Fruit fly (Drosophila melanogaster) whole organism, embryonic: ENCODE measurements around the gene Hsp22.
A peak's percentile ranks its signal among the peaks of the same experiment; 100 is the strongest.

ENCODE experiments used
- Atf3 ChIP-seq: fragments of 200-800 bp; sonication (Bioruptor generic); optimal IDR thresholded peaks from 3 replicates; lab custom pipeline; 2016; ENCODE audit warnings: missing biosample characterization, missing genetic modification characterization
- BtbVII ChIP-seq: fragments of 200-800 bp; sonication (Bioruptor generic); optimal IDR thresholded peaks from 3 replicates; lab custom pipeline; 2017; ENCODE audit warnings: missing biosample characterization, mild to moderate bottlenecking, missing genetic modification characterization
- CG10543 ChIP-seq: fragments of 200-800 bp; sonication (Bioruptor generic); optimal IDR thresholded peaks from 3 replicates; lab custom pipeline; 2017; ENCODE audit warnings: missing biosample characterization, mild to moderate bottlenecking, missing genetic modification characterization, moderate library complexity
- CG12155 ChIP-seq: fragments of 200-800 bp; sonication (Bioruptor generic); optimal IDR thresholded peaks from 3 replicates; lab custom pipeline; 2016; ENCODE audit warnings: missing biosample characterization, missing genetic modification characterization
- CG14050 ChIP-seq: fragments of 200-800 bp; sonication (Bioruptor generic); IDR thresholded peaks from 3 replicates; pipeline ENCODE4 v1.3.6; 2022; ENCODE audit warnings: missing biosample characterization, missing genetic modification characterization
- CG15269 ChIP-seq: fragments of 200-800 bp; sonication (Bioruptor generic); optimal IDR thresholded peaks from 2 replicates; lab custom pipeline; 2018; ENCODE audit warnings: missing biosample characterization, mild to moderate bottlenecking, missing genetic modification characterization, moderate library complexity
- CG15514 ChIP-seq: fragments of 200-800 bp; sonication (Bioruptor generic); optimal IDR thresholded peaks from 3 replicates; lab custom pipeline; 2017; ENCODE audit warnings: missing biosample characterization, missing genetic modification characterization, mild to moderate bottlenecking, moderate library complexity, missing genetic modification reagents
- CG17359 ChIP-seq: fragments of 200-800 bp; sonication (Bioruptor generic); optimal IDR thresholded peaks from 3 replicates; lab custom pipeline; 2018; ENCODE audit warnings: missing biosample characterization, mild to moderate bottlenecking, missing genetic modification characterization, moderate library complexity
- CG17361 ChIP-seq: fragments of 200-800 bp; sonication (Bioruptor generic); IDR thresholded peaks from 3 replicates; pipeline ENCODE4 v1.3.6; 2022; ENCODE audit warnings: missing biosample characterization, missing genetic modification characterization
- CG17385 ChIP-seq: fragments of 200-800 bp; sonication (Bioruptor generic); optimal IDR thresholded peaks from 3 replicates; lab custom pipeline; 2018; ENCODE audit warnings: missing biosample characterization, mild to moderate bottlenecking, missing genetic modification characterization
- CG2199 ChIP-seq: fragments of 200-800 bp; sonication (Bioruptor generic); IDR thresholded peaks from 3 replicates; pipeline ENCODE4 v1.3.6; 2022; ENCODE audit warnings: missing biosample characterization, missing genetic modification characterization
- CG2678 ChIP-seq: fragments of 200-800 bp; sonication (Bioruptor generic); optimal IDR thresholded peaks from 3 replicates; lab custom pipeline; 2019; ENCODE audit warnings: missing biosample characterization, mild to moderate bottlenecking, missing genetic modification characterization, moderate library complexity
- CG2712 ChIP-seq: fragments of 200-800 bp; optimal IDR thresholded peaks from 3 replicates; lab custom pipeline; 2019; ENCODE audit warnings: missing biosample characterization, mild to moderate bottlenecking, missing genetic modification characterization, moderate library complexity
- CG3281 ChIP-seq: fragments of 200-800 bp; sonication (Bioruptor generic); optimal IDR thresholded peaks from 3 replicates; lab custom pipeline; 2017; ENCODE audit warnings: missing biosample characterization, mild to moderate bottlenecking, missing genetic modification characterization
- CG43689 ChIP-seq: fragments of 200-800 bp; sonication (Bioruptor generic); IDR thresholded peaks from 2 replicates; pipeline ENCODE4 v1.3.6; 2022; ENCODE audit warnings: missing biosample characterization, missing genetic modification characterization
- CG6254 ChIP-seq: fragments of 200-800 bp; sonication (Bioruptor generic); optimal IDR thresholded peaks from 3 replicates; lab custom pipeline; 2017; ENCODE audit warnings: mild to moderate bottlenecking, missing biosample characterization, missing genetic modification reagents, missing genetic modification characterization
- CG6854 ChIP-seq: fragments of 200-800 bp; sonication (Bioruptor generic); optimal IDR thresholded peaks from 3 replicates; lab custom pipeline; 2017; ENCODE audit warnings: missing biosample characterization, mild to moderate bottlenecking, missing genetic modification characterization
- CG7928 ChIP-seq: fragments of 200-800 bp; sonication (Bioruptor generic); optimal IDR thresholded peaks from 2 replicates; lab custom pipeline; 2017; ENCODE audit warnings: missing biosample characterization, mild to moderate bottlenecking, missing genetic modification characterization
- CG9437 ChIP-seq: fragments of 200-800 bp; sonication (Bioruptor generic); optimal IDR thresholded peaks from 2 replicates; lab custom pipeline; 2018; ENCODE audit warnings: missing biosample characterization, mild to moderate bottlenecking, missing genetic modification characterization
- CG9609 ChIP-seq: fragments of 200-800 bp; sonication (Bioruptor generic); optimal IDR thresholded peaks from 3 replicates; lab custom pipeline; 2016; ENCODE audit warnings: missing biosample characterization, missing genetic modification characterization
- CHES-1-like ChIP-seq: fragments of 200-800 bp; sonication (Bioruptor generic); optimal IDR thresholded peaks from 2 replicates; lab custom pipeline; 2016; ENCODE audit warnings: missing biosample characterization, missing genetic modification characterization
- Fer3 ChIP-seq: fragments of 200-800 bp; sonication (Bioruptor generic); optimal IDR thresholded peaks from 2 replicates; lab custom pipeline; 2018; ENCODE audit warnings: missing biosample characterization, mild to moderate bottlenecking, missing genetic modification characterization, moderate library complexity
- Hand ChIP-seq: fragments of 200-800 bp; sonication (Bioruptor generic); optimal IDR thresholded peaks from 2 replicates; lab custom pipeline; 2017; ENCODE audit warnings: mild to moderate bottlenecking, missing biosample characterization, missing genetic modification reagents, missing genetic modification characterization
- Hmx ChIP-seq: fragments of 200-800 bp; sonication (Bioruptor generic); optimal IDR thresholded peaks from 2 replicates; lab custom pipeline; 2016; ENCODE audit warnings: missing biosample characterization, missing genetic modification characterization
- Kr ChIP-seq: fragments of 200-800 bp; sonication (Bioruptor generic); optimal IDR thresholded peaks from 2 replicates; lab custom pipeline; 2017; ENCODE audit warnings: missing biosample characterization, mild to moderate bottlenecking, missing genetic modification characterization
- Nf-YC ChIP-seq: fragments of 200-800 bp; optimal IDR thresholded peaks from 3 replicates; lab custom pipeline; 2019; ENCODE audit warnings: missing biosample characterization, mild to moderate bottlenecking, missing genetic modification characterization, moderate library complexity
- Sox100B ChIP-seq: fragments of 200-800 bp; sonication (Bioruptor generic); optimal IDR thresholded peaks from 3 replicates; lab custom pipeline; 2018; ENCODE audit warnings: missing biosample characterization, mild to moderate bottlenecking, missing genetic modification characterization
- bcd ChIP-seq: fragments of 200-800 bp; sonication (Bioruptor generic); optimal IDR thresholded peaks from 2 replicates; lab custom pipeline; 2017; ENCODE audit warnings: missing biosample characterization, mild to moderate bottlenecking, missing genetic modification characterization
- cad ChIP-seq: fragments of >200 bp; optimal IDR thresholded peaks from 2 replicates; lab custom pipeline; 2017; ENCODE audit warnings: missing biosample characterization, missing genetic modification characterization
- ci ChIP-seq: fragments of 200-800 bp; sonication (Bioruptor generic); IDR thresholded peaks from 3 replicates; pipeline ENCODE4 v1.3.6; 2022; ENCODE audit warnings: missing biosample characterization, missing genetic modification characterization
- crp ChIP-seq, 2 experiments: fragments of 200-800 bp; sonication (Bioruptor generic); optimal IDR thresholded peaks; 2 replicates in 1 of 2; 3 replicates in 1 of 2; lab custom pipeline; 2017; ENCODE audit warnings: missing biosample characterization in 2 of 2, missing genetic modification characterization in 2 of 2, mild to moderate bottlenecking in 1 of 2, moderate library complexity in 1 of 2
- cwo ChIP-seq: fragments of 200-800 bp; sonication (Bioruptor generic); optimal IDR thresholded peaks from 3 replicates; lab custom pipeline; 2017; ENCODE audit warnings: missing biosample characterization, missing genetic modification characterization, mild to moderate bottlenecking, moderate library complexity, missing genetic modification reagents
- dmrt11E ChIP-seq: fragments of 200-800 bp; sonication (Bioruptor generic); optimal IDR thresholded peaks from 3 replicates; lab custom pipeline; 2018; ENCODE audit warnings: missing biosample characterization, mild to moderate bottlenecking, missing genetic modification characterization, moderate library complexity
- dmrt99B ChIP-seq: fragments of 200-800 bp; sonication (Bioruptor generic); optimal IDR thresholded peaks from 2 replicates; lab custom pipeline; 2018; ENCODE audit warnings: missing biosample characterization, mild to moderate bottlenecking, missing genetic modification characterization, moderate library complexity
- ems ChIP-seq: fragments of 200-800 bp; sonication (Bioruptor generic); optimal IDR thresholded peaks from 3 replicates; lab custom pipeline; 2016; ENCODE audit warnings: missing biosample characterization, missing genetic modification characterization
- gcm2 ChIP-seq: fragments of 200-800 bp; sonication (Bioruptor generic); optimal IDR thresholded peaks from 2 replicates; lab custom pipeline; 2016; ENCODE audit warnings: missing biosample characterization, missing genetic modification characterization
- gsb-n ChIP-seq: fragments of 200-800 bp; sonication (Bioruptor generic); optimal IDR thresholded peaks from 3 replicates; lab custom pipeline; 2018; ENCODE audit warnings: missing biosample characterization, mild to moderate bottlenecking, missing genetic modification characterization
- hth ChIP-seq: fragments of >200 bp; optimal IDR thresholded peaks from 2 replicates; lab custom pipeline; 2017; ENCODE audit warnings: inconsistent platforms
- oc ChIP-seq: fragments of 200-800 bp; sonication (Bioruptor generic); optimal IDR thresholded peaks from 2 replicates; lab custom pipeline; 2018; ENCODE audit warnings: missing biosample characterization, mild to moderate bottlenecking, missing genetic modification characterization, moderate library complexity
- pan ChIP-seq, 4 experiments: fragments of >200 bp in 3 of 4; fragments of 200-800 bp in 1 of 4; sonication (Bioruptor generic) in 1 of 4; optimal IDR thresholded peaks in 3 of 4; IDR thresholded peaks in 1 of 4; 2 replicates each; pipeline versions ENCODE4 v1.3.6 to Lab custom; 2017 to 2022; ENCODE audit warnings: missing biosample characterization in 2 of 4, missing genetic modification characterization in 2 of 4, mixed read lengths in 1 of 4
- prd ChIP-seq, 3 experiments: fragments of >200 bp in 2 of 3; fragments of 200-800 bp in 1 of 3; sonication (Bioruptor generic) in 1 of 3; optimal IDR thresholded peaks in 2 of 3; IDR thresholded peaks in 1 of 3; 2 replicates in 2 of 3; 3 replicates in 1 of 3; pipeline versions ENCODE4 v1.3.6 to Lab custom; 2017 to 2022; ENCODE audit warnings: missing biosample characterization in 1 of 3, missing genetic modification characterization in 1 of 3
- schlank ChIP-seq: fragments of 200-800 bp; sonication (Bioruptor generic); optimal IDR thresholded peaks from 2 replicates; lab custom pipeline; 2018; ENCODE audit warnings: missing biosample characterization, mild to moderate bottlenecking, missing genetic modification characterization
- sens ChIP-seq: fragments of 200-800 bp; sonication (Bioruptor generic); peaks from one replicate; lab custom pipeline; 2016; ENCODE audit warnings: missing biosample characterization, missing genetic modification characterization
- so ChIP-seq: fragments of 200-800 bp; sonication (Bioruptor generic); IDR thresholded peaks from 3 replicates; pipeline ENCODE4 v1.3.6; 2022; ENCODE audit warnings: missing biosample characterization, missing genetic modification characterization
- ssp ChIP-seq: fragments of 200-800 bp; sonication (Bioruptor generic); IDR thresholded peaks from 2 replicates; pipeline ENCODE4 v1.3.6; 2022; ENCODE audit warnings: missing biosample characterization, missing genetic modification characterization
- tup ChIP-seq: fragments of 200-800 bp; sonication (Bioruptor generic); optimal IDR thresholded peaks from 2 replicates; lab custom pipeline; 2016; ENCODE audit warnings: missing biosample characterization, mild to moderate bottlenecking, missing genetic modification characterization, moderate library complexity
- unc-4 ChIP-seq: fragments of 200-800 bp; sonication (Bioruptor generic); IDR thresholded peaks from 2 replicates; pipeline ENCODE4 v1.3.6; 2022; ENCODE audit warnings: missing biosample characterization, missing genetic modification characterization; ENCODE audit not compliant: partially characterized antibody
- wek ChIP-seq: fragments of 200-800 bp; sonication (Bioruptor generic); optimal IDR thresholded peaks from 3 replicates; lab custom pipeline; 2018; ENCODE audit warnings: missing biosample characterization, mild to moderate bottlenecking, missing genetic modification characterization, moderate library complexity
- yki ChIP-seq: fragments of >200 bp; optimal IDR thresholded peaks from 3 replicates; lab custom pipeline; 2018
- zfh1 ChIP-seq: fragments of 200-800 bp; sonication (Bioruptor generic); IDR thresholded peaks from 3 replicates; pipeline ENCODE4 v1.3.6; 2022; ENCODE audit warnings: missing biosample characterization, missing genetic modification characterization

Gene Hsp22

DNA sequence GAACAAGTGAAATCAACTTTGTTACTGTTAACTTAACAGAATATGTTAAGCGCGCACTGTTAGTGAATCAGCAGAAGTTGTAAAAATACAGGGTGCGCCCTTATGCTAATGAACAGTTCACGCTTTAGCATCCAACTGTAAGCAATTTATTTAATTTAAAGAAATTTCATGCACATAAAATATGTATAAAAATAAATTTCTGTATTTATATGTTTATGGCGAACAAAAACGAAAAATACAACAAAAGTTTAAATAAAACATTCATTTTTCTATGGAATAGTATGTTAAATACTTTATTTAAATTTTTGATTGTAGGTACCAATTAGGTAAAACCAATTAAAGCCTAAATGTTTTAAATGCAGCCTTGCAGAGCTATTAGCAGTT is 51.8 kb downstream of the Hsp22 start (continued):
- TF ChIP-seq CG9437 (GFP tag; lab: Kevin White, UChicago) (peak; percentile 38), wek (GFP tag; lab: Kevin White, UChicago) (no peak), CG17385 (peak; percentile 43), CG2678 (tag; lab: Kevin White, UChicago) (peak; percentile 53), ems (GFP tag; lab: Kevin White, UChicago) (no peak), CG43689 (GFP tag; lab: Robert Waterston, UW) (no peak), Nf-YC (tag; lab: Kevin White, UChicago) (peak; percentile 37), tup (GFP tag; lab: Kevin White, UChicago) (no peak), Atf3 (GFP tag; lab: Kevin White, UChicago) (no peak), CG3281 (GFP tag; lab: Kevin White, UChicago) (peak; percentile 39), Kr (GFP tag; lab: Kevin White, UChicago) (no peak), crp (GFP tag; optimal IDR thresholded peaks at IDR 0.05; lab: Kevin White, UChicago) (peak in 1 of 2 experiments; percentile 8), Sox100B (GFP tag; lab: Kevin White, UChicago) (peak; percentile 21), cad (GFP tag; lab: Kevin White, UChicago) (no peak), bcd (GFP tag; lab: Kevin White, UChicago) (no peak), CG2712 (tag; lab: Kevin White, UChicago) (peak; percentile 57), so (GFP tag; lab: Robert Waterston, UW) (no peak), dmrt99B (tag; lab: Kevin White, UChicago) (peak; percentile 23), CG14050 (GFP tag; lab: Robert Waterston, UW) (no peak), unc-4 (GFP tag; lab: Robert Waterston, UW) (no peak), cwo (GFP tag; lab: Kevin White, UChicago) (peak; percentile 15), yki (lab: Kevin White, UChicago) (no peak), CG6854 (peak; percentile 18), dmrt11E (tag; lab: Kevin White, UChicago) (peak; percentile 27), CG17359 (tag; lab: Kevin White, UChicago) (peak; percentile 35), ssp (GFP tag; lab: Robert Waterston, UW) (no peak), gcm2 (GFP tag; lab: Kevin White, UChicago) (no peak), CHES-1-like (GFP tag; lab: Kevin White, UChicago) (no peak), schlank (tag; lab: Kevin White, UChicago) (no peak), hth (no peak), CG12155 (peak; percentile 12), CG6254 (peak; percentile 1), Hmx (GFP tag; lab: Kevin White, UChicago) (peak; percentile 1), pan (optimal IDR thresholded peaks at IDR 0.05; lab: Kevin White, UChicago) (no peak), pan (GFP tag; optimal IDR thresholded peaks at IDR 0.05 in 1 of 2, IDR thresholded peaks at IDR 0.05 in 1 of 2) (peak in 1 of 2 experiments; percentile 53), CG9609 (GFP tag; lab: Kevin White, UChicago) (no peak), CG15269 (tag; lab: Kevin White, UChicago) (peak; percentile 70), oc (tag; lab: Kevin White, UChicago) (no peak), CG15514 (peak; percentile 20), Fer3 (tag; lab: Kevin White, UChicago) (peak; percentile 57), CG10543 (GFP tag; lab: Kevin White, UChicago) (no peak), prd (optimal IDR thresholded peaks at IDR 0.05; lab: Kevin White, UChicago) (no peak), prd (GFP tag; IDR thresholded peaks at IDR 0.05; lab: Robert Waterston, UW) (no peak), sens (peak; percentile 74), CG7928 (GFP tag; lab: Kevin White, UChicago) (no peak), CG17361 (GFP tag; lab: Robert Waterston, UW) (peak; percentile 47; the same call in 2 of the 3 replicates), Hand (peak; percentile 26), CG2199 (GFP tag; lab: Robert Waterston, UW) (no peak), ci (GFP tag; lab: Robert Waterston, UW) (no peak), zfh1 (GFP tag; lab: Robert Waterston, UW) (no peak), gsb-n (tag; lab: Kevin White, UChicago) (peak; percentile 45), BtbVII (peak; percentile 34)
